Worm (Caenorhabditis elegans) whole organism, young adult: ENCODE results near the gene F13A2.10.

ENCODE experiments used
- F39B2.1 ChIP-seq: fragments of 200-800 bp; sonication (Bioruptor generic); IDR thresholded peaks from 2 replicates; pipeline ENCODE4 v1.3.6; 2022; ENCODE audit warnings: missing genetic modification reagents, missing genetic modification characterization, missing compliant biosample characterization
- Y67H2A.10 ChIP-seq: fragments of 200-800 bp; sonication (Bioruptor generic); conservative IDR thresholded peaks from 2 replicates; pipeline ENCODE4 v1.3.6; 2022; ENCODE audit warnings: missing genetic modification reagents, missing genetic modification characterization, missing compliant biosample characterization
- ama-1 ChIP-seq, 3 experiments: fragments of 150-350 bp in 1 of 3; sonication (generic microtip) in 2 of 3; optimal IDR thresholded peaks; 2 replicates each; lab custom pipeline; 2014 to 2018; ENCODE audit warnings: missing biosample characterization in 2 of 3, missing genetic modification characterization in 2 of 3, missing genetic modification reagents in 2 of 3
- aptf-3 ChIP-seq: fragments of 200-800 bp; sonication (Bioruptor generic); IDR thresholded peaks from 2 replicates; pipeline ENCODE4 v1.3.6; 2022; ENCODE audit warnings: missing genetic modification characterization, missing compliant biosample characterization
- athp-1 ChIP-seq: sonication (generic microtip); optimal IDR thresholded peaks from 2 replicates; lab custom pipeline; 2017; ENCODE audit warnings: mild to moderate bottlenecking, missing genetic modification characterization, missing compliant biosample characterization
- attf-5 ChIP-seq: fragments of 200-800 bp; sonication (Bioruptor generic); optimal IDR thresholded peaks from 2 replicates; lab custom pipeline; 2018; ENCODE audit warnings: mild to moderate bottlenecking, missing genetic modification characterization, missing compliant biosample characterization
- ceh-58 ChIP-seq: fragments of 200-800 bp; sonication (Bioruptor generic); IDR thresholded peaks from 2 replicates; pipeline ENCODE4 v1.3.6; 2022; ENCODE audit warnings: missing genetic modification characterization, missing compliant biosample characterization
- egl-18 ChIP-seq: fragments of 200-800 bp; sonication (Bioruptor generic); IDR thresholded peaks from 2 replicates; pipeline ENCODE4 v1.3.6; 2022; ENCODE audit warnings: missing genetic modification reagents, missing genetic modification characterization, missing compliant biosample characterization
- egl-44 ChIP-seq: fragments of 200-800 bp; sonication (Bioruptor generic); IDR thresholded peaks from 2 replicates; pipeline ENCODE4 v1.3.6; 2022; ENCODE audit warnings: missing genetic modification reagents, missing genetic modification characterization, missing compliant biosample characterization
- madf-10 ChIP-seq: sonication (generic microtip); optimal IDR thresholded peaks from 2 replicates; lab custom pipeline; 2016; ENCODE audit warnings: mild to moderate bottlenecking, missing genetic modification characterization, missing compliant biosample characterization
- mel-28 ChIP-seq: sonication (generic microtip); optimal IDR thresholded peaks from 2 replicates; lab custom pipeline; 2016; ENCODE audit warnings: borderline replicate concordance, mild to moderate bottlenecking, missing genetic modification characterization, missing compliant biosample characterization
- unc-62 ChIP-seq: fragments of 150-350 bp; optimal IDR thresholded peaks from 2 replicates; lab custom pipeline; 2014; ENCODE audit warnings: missing biosample characterization, missing genetic modification reagents, missing genetic modification characterization

ce11 chrV:4357369-4357768, 28.7 kb downstream of the F13A2.10 start:
- TF ChIP-seq ceh-58 (GFP tag; lab: Robert Waterston, UW) (no peak), egl-18 (no peak), F39B2.1 (no peak), Y67H2A.10 (GFP tag; lab: Robert Waterston, UW) (no peak), egl-44 (GFP tag; lab: Robert Waterston, UW) (no peak), athp-1 (no peak), madf-10 (tag; lab: Kevin White, UChicago) (no peak), mel-28 (tag; lab: Kevin White, UChicago) (no peak), ama-1 (optimal IDR thresholded peaks at IDR 0.05; lab: Kevin White, UChicago) (no peak), ama-1 (GFP tag; optimal IDR thresholded peaks at IDR 0.05; lab: Kevin White, UChicago) (no peak), unc-62 (GFP tag; lab: Kevin White, UChicago) (no peak), attf-5 (GFP tag; lab: Kevin White, UChicago) (no peak), aptf-3 (GFP tag; lab: Robert Waterston, UW) (no peak)
